Fruit fly (Drosophila melanogaster) whole organism, embryonic: Measurements from ENCODE around the gene CG17270.

Source experiments
- BEAF-32 ChIP-seq: fragments of 200-800 bp; sonication (Bioruptor generic); optimal IDR thresholded peaks from 3 replicates; lab custom pipeline; 2017; ENCODE audit warnings: missing biosample characterization, missing genetic modification characterization, mild to moderate bottlenecking, moderate library complexity, missing genetic modification reagents
- CG1024 ChIP-seq: fragments of 200-800 bp; sonication (Bioruptor generic); IDR thresholded peaks from 2 replicates; pipeline ENCODE4 v1.3.6; 2022; ENCODE audit warnings: missing biosample characterization, missing genetic modification characterization
- CG10321 ChIP-seq: fragments of 200-800 bp; sonication (Bioruptor generic); IDR thresholded peaks from 2 replicates; pipeline ENCODE4 v1.3.6; 2022; ENCODE audit warnings: missing biosample characterization, missing genetic modification characterization
- CG10543 ChIP-seq: fragments of 200-800 bp; sonication (Bioruptor generic); optimal IDR thresholded peaks from 3 replicates; lab custom pipeline; 2017; ENCODE audit warnings: missing biosample characterization, mild to moderate bottlenecking, missing genetic modification characterization, moderate library complexity
- CG10959 ChIP-seq: fragments of 200-800 bp; sonication (Bioruptor generic); IDR thresholded peaks from 2 replicates; pipeline ENCODE4 v1.3.6; 2022; ENCODE audit warnings: missing biosample characterization, missing genetic modification characterization
- CG11560 ChIP-seq: fragments of 200-800 bp; sonication (Bioruptor generic); IDR thresholded peaks from 3 replicates; pipeline ENCODE4 v1.3.6; 2022; ENCODE audit warnings: missing biosample characterization, missing genetic modification characterization
- CG12391 ChIP-seq: fragments of 200-800 bp; sonication (Bioruptor generic); optimal IDR thresholded peaks from 3 replicates; lab custom pipeline; 2018; ENCODE audit warnings: missing biosample characterization, mild to moderate bottlenecking, missing genetic modification characterization, moderate library complexity
- CG13296 ChIP-seq: fragments of 200-800 bp; sonication (Bioruptor generic); optimal IDR thresholded peaks from 3 replicates; lab custom pipeline; 2018; ENCODE audit warnings: missing biosample characterization, mild to moderate bottlenecking, missing genetic modification characterization
- CG14710 ChIP-seq: fragments of 200-800 bp; sonication (Bioruptor generic); optimal IDR thresholded peaks from 3 replicates; lab custom pipeline; 2019; ENCODE audit warnings: missing biosample characterization, mild to moderate bottlenecking, missing genetic modification characterization, moderate library complexity
- CG15601 ChIP-seq: fragments of 200-800 bp; sonication (Bioruptor generic); optimal IDR thresholded peaks from 3 replicates; lab custom pipeline; 2019; ENCODE audit warnings: missing biosample characterization, mild to moderate bottlenecking, missing genetic modification characterization, moderate library complexity
- CG16813 ChIP-seq: fragments of 200-800 bp; sonication (Bioruptor generic); IDR thresholded peaks from 3 replicates; pipeline ENCODE4 v1.3.6; 2022; ENCODE audit warnings: missing biosample characterization, missing genetic modification characterization; ENCODE audit not compliant: partially characterized antibody
- CG1832 ChIP-seq: fragments of 200-800 bp; sonication (Bioruptor generic); optimal IDR thresholded peaks from 2 replicates; lab custom pipeline; 2017; ENCODE audit warnings: missing biosample characterization, mild to moderate bottlenecking, missing genetic modification characterization, inconsistent platforms
- CG2199 ChIP-seq: fragments of 200-800 bp; sonication (Bioruptor generic); IDR thresholded peaks from 3 replicates; pipeline ENCODE4 v1.3.6; 2022; ENCODE audit warnings: missing biosample characterization, missing genetic modification characterization
- CG30020 ChIP-seq: fragments of 200-800 bp; optimal IDR thresholded peaks from 2 replicates; lab custom pipeline; 2019; ENCODE audit warnings: missing biosample characterization, mild to moderate bottlenecking, missing genetic modification characterization, moderate library complexity
- CG34376 ChIP-seq: fragments of 200-800 bp; sonication (Bioruptor generic); optimal IDR thresholded peaks from 2 replicates; lab custom pipeline; 2018; ENCODE audit warnings: missing biosample characterization, mild to moderate bottlenecking, missing genetic modification characterization
- CG4617 ChIP-seq: fragments of 200-800 bp; sonication (Bioruptor generic); optimal IDR thresholded peaks from 3 replicates; lab custom pipeline; 2016; ENCODE audit warnings: missing biosample characterization, missing genetic modification characterization, borderline replicate concordance
- CG5953 ChIP-seq: fragments of 200-800 bp; sonication (Bioruptor generic); IDR thresholded peaks from 2 replicates; pipeline ENCODE4 v1.3.6; 2022; ENCODE audit warnings: missing biosample characterization, missing genetic modification characterization
- CG8924 ChIP-seq: fragments of 200-800 bp; optimal IDR thresholded peaks from 3 replicates; lab custom pipeline; 2019; ENCODE audit warnings: missing biosample characterization, mild to moderate bottlenecking, missing genetic modification characterization, moderate library complexity
- E2f1 ChIP-seq: fragments of 200-800 bp; sonication (Bioruptor generic); IDR thresholded peaks from 2 replicates; pipeline ENCODE4 v1.3.6; 2022; ENCODE audit warnings: missing biosample characterization, missing genetic modification characterization
- MBD-R2 ChIP-seq: fragments of 200-800 bp; sonication (Bioruptor generic); IDR thresholded peaks from 2 replicates; pipeline ENCODE4 v1.3.6; 2022; ENCODE audit warnings: missing biosample characterization, missing genetic modification characterization
- MESR4 ChIP-seq: fragments of 200-800 bp; sonication (Bioruptor generic); optimal IDR thresholded peaks from 2 replicates; lab custom pipeline; 2018; ENCODE audit warnings: missing biosample characterization, mild to moderate bottlenecking, missing genetic modification characterization, moderate library complexity
- Med ChIP-seq: fragments of 200-800 bp; sonication (Bioruptor generic); peaks from one replicate; lab custom pipeline; 2016; ENCODE audit warnings: missing biosample characterization, missing genetic modification characterization, mild to moderate bottlenecking, inconsistent platforms, moderate library complexity
- Rfx ChIP-seq: fragments of 200-800 bp; sonication (Bioruptor generic); IDR thresholded peaks from 2 replicates; pipeline ENCODE4 v1.3.6; 2022; ENCODE audit warnings: missing biosample characterization, missing genetic modification characterization
- Sin3A ChIP-seq: fragments of >200 bp; optimal IDR thresholded peaks from 2 replicates; lab custom pipeline; 2018
- ase ChIP-seq: fragments of 200-800 bp; sonication (Bioruptor generic); IDR thresholded peaks from 3 replicates; pipeline ENCODE4 v1.3.6; 2022; ENCODE audit warnings: missing biosample characterization, missing genetic modification characterization
- cad ChIP-seq: fragments of >200 bp; optimal IDR thresholded peaks from 2 replicates; lab custom pipeline; 2017; ENCODE audit warnings: missing biosample characterization, missing genetic modification characterization
- chm ChIP-seq: fragments of 200-800 bp; sonication (Bioruptor generic); IDR thresholded peaks from 2 replicates; pipeline ENCODE4 v1.3.6; 2022; ENCODE audit warnings: missing biosample characterization, missing genetic modification characterization
- croc ChIP-seq: fragments of 200-800 bp; sonication (Bioruptor generic); conservative IDR thresholded peaks from 3 replicates; pipeline ENCODE4 v1.3.6; 2022; ENCODE audit warnings: missing biosample characterization, missing genetic modification characterization
- crol ChIP-seq: fragments of 200-800 bp; sonication (Bioruptor generic); IDR thresholded peaks from 2 replicates; pipeline ENCODE4 v1.3.6; 2022; ENCODE audit warnings: missing biosample characterization, missing genetic modification characterization
- cwo ChIP-seq: fragments of 200-800 bp; sonication (Bioruptor generic); optimal IDR thresholded peaks from 3 replicates; lab custom pipeline; 2017; ENCODE audit warnings: missing biosample characterization, missing genetic modification characterization, mild to moderate bottlenecking, moderate library complexity, missing genetic modification reagents
- dmrt99B ChIP-seq: fragments of 200-800 bp; sonication (Bioruptor generic); optimal IDR thresholded peaks from 2 replicates; lab custom pipeline; 2018; ENCODE audit warnings: missing biosample characterization, mild to moderate bottlenecking, missing genetic modification characterization, moderate library complexity
- exex ChIP-seq: fragments of 200-800 bp; sonication (Bioruptor generic); optimal IDR thresholded peaks from 4 replicates; lab custom pipeline; 2018; ENCODE audit warnings: missing biosample characterization, mild to moderate bottlenecking, missing genetic modification characterization, moderate library complexity
- gfzf ChIP-seq: fragments of 200-800 bp; sonication (Bioruptor generic); optimal IDR thresholded peaks from 2 replicates; lab custom pipeline; 2016; ENCODE audit warnings: missing biosample characterization, mild to moderate bottlenecking, missing genetic modification characterization, moderate library complexity
- ham ChIP-seq: fragments of 200-800 bp; sonication (Bioruptor generic); IDR thresholded peaks from 2 replicates; pipeline ENCODE4 v1.3.6; 2022; ENCODE audit warnings: missing biosample characterization, missing genetic modification characterization
- lab ChIP-seq: fragments of 200-800 bp; sonication (Bioruptor generic); optimal IDR thresholded peaks from 3 replicates; lab custom pipeline; 2017; ENCODE audit warnings: missing biosample characterization, missing genetic modification characterization, mild to moderate bottlenecking, moderate library complexity, missing genetic modification reagents
- lov ChIP-seq, 2 experiments: fragments of 200-800 bp in 1 of 2; fragments of >200 bp in 1 of 2; sonication (Bioruptor generic) in 1 of 2; IDR thresholded peaks in 1 of 2; optimal IDR thresholded peaks in 1 of 2; 2 replicates in 1 of 2; 3 replicates in 1 of 2; pipeline versions ENCODE4 v1.3.6 to Lab custom; 2017 to 2022; ENCODE audit warnings: missing biosample characterization in 1 of 2, missing genetic modification characterization in 1 of 2
- mirr ChIP-seq: fragments of 200-800 bp; sonication (Bioruptor generic); optimal IDR thresholded peaks from 3 replicates; lab custom pipeline; 2018; ENCODE audit warnings: missing biosample characterization, mild to moderate bottlenecking, missing genetic modification characterization
- pb ChIP-seq: fragments of 200-800 bp; sonication (Bioruptor generic); optimal IDR thresholded peaks from 3 replicates; lab custom pipeline; 2016; ENCODE audit warnings: missing biosample characterization, missing genetic modification characterization
- peb ChIP-seq: fragments of 200-800 bp; sonication (Bioruptor generic); IDR thresholded peaks from 2 replicates; pipeline ENCODE4 v1.3.6; 2022; ENCODE audit warnings: missing biosample characterization, missing genetic modification characterization
- pfk ChIP-seq: fragments of 200-800 bp; sonication (Bioruptor generic); optimal IDR thresholded peaks from 2 replicates; lab custom pipeline; 2018; ENCODE audit warnings: missing biosample characterization, mild to moderate bottlenecking, missing genetic modification characterization, moderate library complexity
- sd ChIP-seq: fragments of 200-800 bp; sonication (Bioruptor generic); optimal IDR thresholded peaks from 3 replicates; lab custom pipeline; 2018; ENCODE audit warnings: missing biosample characterization, mild to moderate bottlenecking, missing genetic modification characterization, moderate library complexity
- stwl ChIP-seq: fragments of 200-800 bp; sonication (Bioruptor generic); optimal IDR thresholded peaks from 3 replicates; lab custom pipeline; 2018; ENCODE audit warnings: missing biosample characterization, mild to moderate bottlenecking, missing genetic modification characterization, moderate library complexity
- tio ChIP-seq: fragments of 200-800 bp; sonication (Bioruptor generic); optimal IDR thresholded peaks from 2 replicates; lab custom pipeline; 2017; ENCODE audit warnings: missing biosample characterization, missing genetic modification characterization, inconsistent platforms
- trem ChIP-seq: fragments of 200-800 bp; optimal IDR thresholded peaks from 3 replicates; lab custom pipeline; 2019; ENCODE audit warnings: missing biosample characterization, mild to moderate bottlenecking, missing genetic modification characterization, moderate library complexity

The CG17270 gene

dm6 chr3R:20828520-20829415, 10.0 kb upstream of the CG17270 start (continued):
- TF ChIP-seq CG1024 (GFP tag; lab: Robert Waterston, UW) (no peak), CG10959 (GFP tag; lab: Robert Waterston, UW) (no peak), CG10321 (peak; percentile 85), lov (optimal IDR thresholded peaks at IDR 0.05; lab: Kevin White, UChicago) (no peak), lov (GFP tag; IDR thresholded peaks at IDR 0.05; lab: Robert Waterston, UW) (0 out of 3 replicates have a peak, but pooled peaks have one; percentile 35), cad (peak; percentile 4), CG1832 (GFP tag; lab: Kevin White, UChicago) (peak; percentile 95), Sin3A (lab: Kevin White, UChicago) (no peak), chm (GFP tag; lab: Robert Waterston, UW) (peak; percentile 12; the same call in 1 of the 2 replicates), CG5953 (GFP tag; lab: Robert Waterston, UW) (no peak), ham (GFP tag; lab: Robert Waterston, UW) (no peak)

DNA sequence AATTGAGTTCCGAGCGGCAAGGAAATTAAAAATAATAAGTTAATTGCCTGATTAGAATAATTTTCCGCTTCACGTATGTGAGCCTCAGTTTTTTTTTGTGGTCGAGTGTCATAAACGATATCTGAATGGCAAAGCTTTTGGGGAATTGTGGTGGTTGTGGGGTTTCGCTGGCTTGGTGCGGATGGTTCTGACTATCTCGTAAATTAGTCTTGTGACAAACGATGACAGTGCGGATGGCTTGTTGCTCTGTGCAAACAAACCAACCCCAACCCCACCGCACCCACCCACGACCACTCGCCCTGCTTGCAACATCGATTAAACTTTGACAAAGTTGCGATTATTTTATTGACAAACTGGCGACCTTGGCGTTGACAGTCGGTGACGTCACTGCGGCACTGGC, 8.2 kb upstream of the CG17270 start:
- TF ChIP-seq CG16813 (GFP tag; lab: Robert Waterston, UW) (0 out of 3 replicates have a peak, but pooled peaks have one; percentile 23), stwl (tag; lab: Kevin White, UChicago) (no peak), ase (GFP tag; lab: Robert Waterston, UW) (0 out of 3 replicates have a peak, but pooled peaks have one; percentile 14), tio (no peak), exex (peak; percentile 83), cwo (peak; percentile 48), BEAF-32 (GFP tag; lab: Kevin White, UChicago) (no peak), E2f1 (GFP tag; lab: Robert Waterston, UW) (no peak), croc (GFP tag; lab: Robert Waterston, UW) (no peak), lab (GFP tag; lab: Kevin White, UChicago) (peak; percentile 62), CG34376 (GFP tag; lab: Kevin White, UChicago) (peak; percentile 41), dmrt99B (tag; lab: Kevin White, UChicago) (no peak), CG10543 (GFP tag; lab: Kevin White, UChicago) (peak; percentile 55), Med (peak; percentile 51), mirr (GFP tag; lab: Kevin White, UChicago) (peak; percentile 46), MBD-R2 (GFP tag; lab: Robert Waterston, UW) (0 out of 2 replicates have a peak, but pooled peaks have one; percentile 13), CG2199 (GFP tag; lab: Robert Waterston, UW) (0 out of 3 replicates have a peak, but pooled peaks have one; percentile 19), pb (GFP tag; lab: Kevin White, UChicago) (no peak), Rfx (GFP tag; lab: Robert Waterston, UW) (peak; percentile 6; the same call in 1 of the 2 replicates), crol (GFP tag; lab: Robert Waterston, UW) (peak; percentile 53), peb (no peak)

DNA sequence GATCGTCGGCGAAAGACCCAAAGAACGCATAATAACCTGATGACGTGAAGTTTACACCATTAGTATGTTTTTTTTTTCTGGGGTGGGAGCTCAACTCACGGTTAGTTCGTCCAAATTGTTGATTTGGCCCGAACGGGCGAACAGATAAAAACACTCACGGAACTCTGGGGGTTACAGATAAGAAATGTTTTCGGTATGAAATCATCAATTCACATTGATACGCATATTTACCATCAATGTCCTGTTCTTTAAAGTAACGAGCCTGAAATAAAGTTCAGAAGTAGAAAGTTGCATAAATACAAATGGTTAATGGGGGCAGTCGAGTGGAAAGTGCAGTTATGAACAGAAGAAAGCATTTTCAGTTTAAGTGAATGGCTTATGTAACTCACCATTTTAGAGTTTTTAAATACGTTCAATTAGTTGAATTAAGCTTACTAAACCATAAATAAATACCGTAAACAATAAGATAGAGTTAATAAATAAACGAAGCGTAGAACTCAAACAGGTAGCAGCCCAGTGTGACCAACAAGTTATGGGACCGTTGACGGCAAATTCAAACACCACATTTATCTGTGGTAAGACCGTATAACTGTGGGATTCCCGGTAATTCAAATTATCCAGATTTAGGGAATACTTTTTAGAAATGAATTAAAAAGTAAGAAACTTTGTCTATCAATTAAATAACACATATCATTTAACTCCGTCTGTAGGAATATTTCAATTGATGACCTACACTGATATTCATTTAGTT, 5.2 kb upstream of the CG17270 start, which contains the start of gene CG17272:
Gene CG17272, minus strand, starts transcription at position 536 of the 751 bp plus-strand sequence.
- TF ChIP-seq CG12391 (tag; lab: Kevin White, UChicago) (peak; percentile 12), BEAF-32 (GFP tag; lab: Kevin White, UChicago) (peak; percentile 19), Med (peak; percentile 74), sd (peak; percentile 80), CG30020 (tag; lab: Kevin White, UChicago) (peak; percentile 18), CG4617 (GFP tag; lab: Kevin White, UChicago) (peak; percentile 45), CG15601 (tag; lab: Kevin White, UChicago) (peak; percentile 39), pfk (GFP tag; lab: Kevin White, UChicago) (no peak), CG8924 (tag; lab: Kevin White, UChicago) (peak; percentile 13), CG13296 (peak; percentile 4), gfzf (GFP tag; lab: Kevin White, UChicago) (peak; percentile 88), CG11560 (tag; lab: Robert Waterston, UW) (no peak), trem (tag; lab: Kevin White, UChicago) (peak; percentile 69), stwl (tag; lab: Kevin White, UChicago) (peak; percentile 88), CG14710 (tag; lab: Kevin White, UChicago) (peak; percentile 44), MESR4 (GFP tag; lab: Kevin White, UChicago) (peak; percentile 53)
